Fruit fly (Drosophila melanogaster): Measurements from ENCODE around the gene pod1.

dm6 chrX:6802376-6803080 is 956 bp upstream of the pod1 start:
- TF ChIP-seq CG8478 (optimal IDR thresholded peaks at IDR 0.05) (no peak), CTCF (optimal IDR thresholded peaks at IDR 0.05) (no peak)
